Fruit fly (Drosophila melanogaster) whole organism, embryonic: ENCODE data around the gene AlaRS-m.

Source experiments
- CG10366 ChIP-seq: fragments of 200-800 bp; sonication (Bioruptor generic); IDR thresholded peaks from 2 replicates; pipeline ENCODE4 v1.3.6; 2022; ENCODE audit warnings: missing biosample characterization, missing genetic modification characterization
- CG10431 ChIP-seq: fragments of 200-800 bp; sonication (Bioruptor generic); optimal IDR thresholded peaks from 3 replicates; lab custom pipeline; 2018; ENCODE audit warnings: missing biosample characterization, mild to moderate bottlenecking, missing genetic modification characterization
- CG13424 ChIP-seq: fragments of 200-800 bp; sonication (Bioruptor generic); optimal IDR thresholded peaks from 2 replicates; lab custom pipeline; 2019; ENCODE audit warnings: missing biosample characterization, mild to moderate bottlenecking, missing genetic modification characterization, moderate library complexity
- CG14667 ChIP-seq: fragments of 200-800 bp; sonication (Bioruptor generic); IDR thresholded peaks from 2 replicates; pipeline ENCODE4 v1.3.6; 2022; ENCODE audit warnings: missing biosample characterization, missing genetic modification characterization
- CG15514 ChIP-seq: fragments of 200-800 bp; sonication (Bioruptor generic); optimal IDR thresholded peaks from 3 replicates; lab custom pipeline; 2017; ENCODE audit warnings: missing biosample characterization, missing genetic modification characterization, mild to moderate bottlenecking, moderate library complexity, missing genetic modification reagents
- CG15696 ChIP-seq: fragments of 200-800 bp; sonication (Bioruptor generic); optimal IDR thresholded peaks from 2 replicates; lab custom pipeline; 2019; ENCODE audit warnings: missing biosample characterization, mild to moderate bottlenecking, missing genetic modification characterization, moderate library complexity
- CG1603 ChIP-seq: fragments of 200-800 bp; sonication (Bioruptor generic); optimal IDR thresholded peaks from 2 replicates; lab custom pipeline; 2019; ENCODE audit warnings: missing biosample characterization, mild to moderate bottlenecking, missing genetic modification characterization, moderate library complexity
- CG17328 ChIP-seq: fragments of 200-800 bp; sonication (Bioruptor generic); IDR thresholded peaks from 2 replicates; pipeline ENCODE4 v1.3.6; 2022; ENCODE audit warnings: missing biosample characterization, missing genetic modification characterization
- CG17612 ChIP-seq: fragments of 200-800 bp; sonication (Bioruptor generic); IDR thresholded peaks from 2 replicates; pipeline ENCODE4 v1.3.6; 2022; ENCODE audit warnings: missing biosample characterization, missing genetic modification characterization
- CG1792 ChIP-seq: fragments of 200-800 bp; sonication (Bioruptor generic); optimal IDR thresholded peaks from 2 replicates; lab custom pipeline; 2016; ENCODE audit warnings: missing biosample characterization, missing genetic modification characterization
- CG1832 ChIP-seq: fragments of 200-800 bp; sonication (Bioruptor generic); optimal IDR thresholded peaks from 2 replicates; lab custom pipeline; 2017; ENCODE audit warnings: missing biosample characterization, mild to moderate bottlenecking, missing genetic modification characterization, inconsistent platforms
- CG2712 ChIP-seq: fragments of 200-800 bp; optimal IDR thresholded peaks from 3 replicates; lab custom pipeline; 2019; ENCODE audit warnings: missing biosample characterization, mild to moderate bottlenecking, missing genetic modification characterization, moderate library complexity
- CG30431 ChIP-seq: fragments of 200-800 bp; sonication (Bioruptor generic); optimal IDR thresholded peaks from 2 replicates; lab custom pipeline; 2017; ENCODE audit warnings: missing biosample characterization, missing genetic modification characterization
- CG3407 ChIP-seq: fragments of 200-800 bp; sonication (Bioruptor generic); optimal IDR thresholded peaks from 2 replicates; lab custom pipeline; 2018; ENCODE audit warnings: missing biosample characterization, mild to moderate bottlenecking, missing genetic modification characterization
- CG5953 ChIP-seq: fragments of 200-800 bp; sonication (Bioruptor generic); IDR thresholded peaks from 2 replicates; pipeline ENCODE4 v1.3.6; 2022; ENCODE audit warnings: missing biosample characterization, missing genetic modification characterization
- CG6654 ChIP-seq: fragments of 200-800 bp; sonication (Bioruptor generic); optimal IDR thresholded peaks from 2 replicates; lab custom pipeline; 2017; ENCODE audit warnings: missing biosample characterization, mild to moderate bottlenecking, missing genetic modification characterization
- CG6689 ChIP-seq: fragments of 200-800 bp; sonication (Bioruptor generic); IDR thresholded peaks from 2 replicates; pipeline ENCODE4 v1.3.6; 2022; ENCODE audit warnings: missing biosample characterization, missing genetic modification characterization
- CG7786 ChIP-seq: fragments of 200-800 bp; sonication (Bioruptor generic); optimal IDR thresholded peaks from 2 replicates; lab custom pipeline; 2016; ENCODE audit warnings: missing biosample characterization, missing genetic modification characterization
- Elba2 ChIP-seq: fragments of 200-800 bp; sonication (Bioruptor generic); optimal IDR thresholded peaks from 3 replicates; lab custom pipeline; 2016; ENCODE audit warnings: missing biosample characterization, missing genetic modification characterization
- Kr ChIP-seq: fragments of 200-800 bp; sonication (Bioruptor generic); optimal IDR thresholded peaks from 2 replicates; lab custom pipeline; 2017; ENCODE audit warnings: missing biosample characterization, mild to moderate bottlenecking, missing genetic modification characterization
- Lim3 ChIP-seq: fragments of 200-800 bp; sonication (Bioruptor generic); IDR thresholded peaks from 2 replicates; pipeline ENCODE4 v1.3.6; 2022; ENCODE audit warnings: missing biosample characterization, missing genetic modification characterization
- MESR4 ChIP-seq: fragments of 200-800 bp; sonication (Bioruptor generic); optimal IDR thresholded peaks from 2 replicates; lab custom pipeline; 2018; ENCODE audit warnings: missing biosample characterization, mild to moderate bottlenecking, missing genetic modification characterization, moderate library complexity
- MTF-1 ChIP-seq: fragments of 200-800 bp; sonication (Bioruptor generic); optimal IDR thresholded peaks from 2 replicates; lab custom pipeline; 2018; ENCODE audit warnings: missing biosample characterization, mild to moderate bottlenecking, missing genetic modification characterization, borderline replicate concordance
- Max ChIP-seq: fragments of 200-800 bp; sonication (Bioruptor generic); optimal IDR thresholded peaks from 2 replicates; lab custom pipeline; 2016; ENCODE audit warnings: missing biosample characterization, mild to moderate bottlenecking, missing genetic modification characterization
- Med ChIP-seq: fragments of 200-800 bp; sonication (Bioruptor generic); peaks from one replicate; lab custom pipeline; 2016; ENCODE audit warnings: missing biosample characterization, missing genetic modification characterization, mild to moderate bottlenecking, inconsistent platforms, moderate library complexity
- Neu2 ChIP-seq: fragments of 200-800 bp; sonication (Bioruptor generic); optimal IDR thresholded peaks from 3 replicates; lab custom pipeline; 2016; ENCODE audit warnings: missing biosample characterization, missing genetic modification characterization, borderline replicate concordance
- Pdp1 ChIP-seq, 2 experiments: fragments of 200-800 bp; sonication (Bioruptor generic); optimal IDR thresholded peaks; 3 replicates each; lab custom pipeline; 2016; ENCODE audit warnings: missing biosample characterization in 2 of 2, missing genetic modification characterization in 2 of 2, mild to moderate bottlenecking in 1 of 2, moderate library complexity in 1 of 2
- Stat92E ChIP-seq, 3 experiments: fragments of >200 bp in 2 of 3; fragments of 200-800 bp in 1 of 3; sonication (Bioruptor generic) in 1 of 3; optimal IDR thresholded peaks; 2 replicates each; lab custom pipeline; 2017 to 2019; ENCODE audit warnings: missing biosample characterization in 3 of 3, missing genetic modification characterization in 3 of 3, mild to moderate bottlenecking in 1 of 3, moderate library complexity in 1 of 3
- ab ChIP-seq: fragments of 200-800 bp; sonication (Bioruptor generic); optimal IDR thresholded peaks from 2 replicates; lab custom pipeline; 2016; ENCODE audit warnings: missing biosample characterization, missing genetic modification characterization
- ase ChIP-seq: fragments of 200-800 bp; sonication (Bioruptor generic); IDR thresholded peaks from 3 replicates; pipeline ENCODE4 v1.3.6; 2022; ENCODE audit warnings: missing biosample characterization, missing genetic modification characterization
- cwo ChIP-seq: fragments of 200-800 bp; sonication (Bioruptor generic); optimal IDR thresholded peaks from 3 replicates; lab custom pipeline; 2017; ENCODE audit warnings: missing biosample characterization, missing genetic modification characterization, mild to moderate bottlenecking, moderate library complexity, missing genetic modification reagents
- dati ChIP-seq: fragments of 200-800 bp; sonication (Bioruptor generic); IDR thresholded peaks from 2 replicates; pipeline ENCODE4 v1.3.6; 2022; ENCODE audit warnings: missing biosample characterization, missing genetic modification characterization
- dimm ChIP-seq: fragments of 200-800 bp; sonication (Bioruptor generic); IDR thresholded peaks from 2 replicates; pipeline ENCODE4 v1.3.6; 2022; ENCODE audit warnings: missing biosample characterization, missing genetic modification characterization
- en ChIP-seq: fragments of 200-800 bp; sonication (Bioruptor generic); optimal IDR thresholded peaks from 2 replicates; lab custom pipeline; 2016; ENCODE audit warnings: missing biosample characterization, missing genetic modification characterization
- gcm ChIP-seq: fragments of 200-800 bp; sonication (Bioruptor generic); optimal IDR thresholded peaks from 2 replicates; lab custom pipeline; 2019; ENCODE audit warnings: missing biosample characterization, mild to moderate bottlenecking, missing genetic modification characterization, moderate library complexity
- gro ChIP-seq: fragments of 200-800 bp; sonication (Bioruptor generic); optimal IDR thresholded peaks from 2 replicates; lab custom pipeline; 2016; ENCODE audit warnings: missing biosample characterization, missing genetic modification characterization
- hb ChIP-seq: fragments of 200-800 bp; sonication (Bioruptor generic); IDR thresholded peaks from 3 replicates; pipeline ENCODE4 v1.3.6; 2022; ENCODE audit warnings: missing biosample characterization, missing genetic modification characterization; ENCODE audit not compliant: partially characterized antibody
- her ChIP-seq: fragments of 200-800 bp; sonication (Bioruptor generic); optimal IDR thresholded peaks from 2 replicates; lab custom pipeline; 2016; ENCODE audit warnings: missing biosample characterization, missing genetic modification characterization
- jumu ChIP-seq: fragments of 200-800 bp; sonication (Bioruptor generic); optimal IDR thresholded peaks from 3 replicates; lab custom pipeline; 2016; ENCODE audit warnings: missing biosample characterization, missing genetic modification characterization
- kay ChIP-seq: fragments of 200-800 bp; sonication (Bioruptor generic); optimal IDR thresholded peaks from 2 replicates; lab custom pipeline; 2016; ENCODE audit warnings: missing biosample characterization, missing genetic modification characterization
- mam ChIP-seq: fragments of 200-800 bp; sonication (Bioruptor generic); optimal IDR thresholded peaks from 3 replicates; lab custom pipeline; 2016; ENCODE audit warnings: missing biosample characterization, missing genetic modification characterization
- nerfin-2 ChIP-seq: fragments of 200-800 bp; sonication (Bioruptor generic); IDR thresholded peaks from 2 replicates; pipeline ENCODE4 v1.3.6; 2022; ENCODE audit warnings: missing biosample characterization, missing genetic modification characterization; ENCODE audit not compliant: partially characterized antibody
- pb ChIP-seq: fragments of 200-800 bp; sonication (Bioruptor generic); optimal IDR thresholded peaks from 3 replicates; lab custom pipeline; 2016; ENCODE audit warnings: missing biosample characterization, missing genetic modification characterization
- peb ChIP-seq: fragments of 200-800 bp; sonication (Bioruptor generic); IDR thresholded peaks from 2 replicates; pipeline ENCODE4 v1.3.6; 2022; ENCODE audit warnings: missing biosample characterization, missing genetic modification characterization
- pho ChIP-seq: fragments of 200-800 bp; sonication (Bioruptor generic); optimal IDR thresholded peaks from 2 replicates; lab custom pipeline; 2016; ENCODE audit warnings: missing biosample characterization, missing genetic modification characterization
- rib ChIP-seq: fragments of 200-800 bp; sonication (Bioruptor generic); IDR thresholded peaks from 2 replicates; pipeline ENCODE4 v1.3.6; 2022; ENCODE audit warnings: missing biosample characterization, missing genetic modification characterization
- stc ChIP-seq: fragments of 200-800 bp; sonication (Bioruptor generic); IDR thresholded peaks from 2 replicates; pipeline ENCODE4 v1.3.6; 2022; ENCODE audit warnings: missing biosample characterization, missing genetic modification characterization
- tin ChIP-seq: fragments of 200-800 bp; sonication (Bioruptor generic); optimal IDR thresholded peaks from 3 replicates; lab custom pipeline; 2016; ENCODE audit warnings: missing biosample characterization, missing genetic modification characterization
- toy ChIP-seq: fragments of 200-800 bp; sonication (Bioruptor generic); IDR thresholded peaks from 2 replicates; pipeline ENCODE4 v1.3.6; 2022; ENCODE audit warnings: missing biosample characterization, missing genetic modification characterization
- vvl ChIP-seq: fragments of 200-800 bp; sonication (Bioruptor generic); IDR thresholded peaks from 2 replicates; pipeline ENCODE4 v1.3.6; 2022; ENCODE audit warnings: missing biosample characterization, missing genetic modification characterization

The AlaRS-m gene

DNA sequence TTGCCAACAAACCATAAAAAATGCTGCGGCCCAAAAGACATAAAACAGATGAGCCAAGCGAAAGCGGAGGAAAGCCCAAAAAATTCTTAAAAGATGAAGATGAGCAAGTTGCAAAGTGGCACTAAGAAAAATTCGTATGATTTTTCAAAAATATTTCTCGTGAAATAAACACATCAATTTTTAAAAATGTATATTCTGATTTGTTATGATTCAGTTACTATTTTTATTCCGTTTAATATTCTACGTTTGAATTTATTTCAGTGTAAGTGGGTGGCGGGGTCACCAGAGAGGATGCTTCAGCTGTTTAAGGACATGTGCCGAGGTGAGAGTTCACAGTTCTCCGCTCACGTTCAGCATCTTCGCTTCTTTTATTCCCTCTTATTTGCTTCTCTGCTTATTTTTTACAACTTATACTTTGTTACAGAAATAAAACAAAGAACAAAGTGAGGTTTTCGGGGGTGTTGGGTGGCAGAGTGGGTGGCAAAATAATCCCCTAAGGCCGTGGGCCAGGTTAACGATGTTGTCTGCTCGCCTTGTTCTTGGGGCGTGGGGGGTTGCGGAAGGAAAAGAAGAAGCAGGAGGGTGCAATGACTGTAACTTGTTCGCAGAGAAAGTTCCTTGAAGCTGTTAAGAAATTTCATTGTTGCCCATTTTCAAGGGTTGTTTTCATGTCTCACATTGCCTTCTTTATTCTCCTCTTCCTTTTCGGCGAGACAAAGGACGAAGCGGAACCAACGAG, 36.5 kb downstream of the AlaRS-m start (continued):
- TF ChIP-seq CG30431 (GFP tag; lab: Kevin White, UChicago): no peak
- no peak for TF ChIP-seq hb (GFP tag; lab: Robert Waterston, UW)
- TF ChIP-seq pb (GFP tag; lab: Kevin White, UChicago): peak; percentile 24
- peak; percentile 62 for TF ChIP-seq cwo (GFP tag; lab: Kevin White, UChicago)
- no peak for TF ChIP-seq peb (GFP tag; lab: Robert Waterston, UW)
- TF ChIP-seq ase (GFP tag; lab: Robert Waterston, UW): no peak
- TF ChIP-seq CG1603: peak; percentile 52
- peak; percentile 86 for TF ChIP-seq Med (GFP tag; lab: Kevin White, UChicago)
- TF ChIP-seq Lim3: no peak
- no peak for TF ChIP-seq dati (GFP tag; lab: Robert Waterston, UW)
- TF ChIP-seq kay: no peak
- no peak for TF ChIP-seq Stat92E (GFP tag; optimal IDR thresholded peaks at IDR 0.05; lab: Kevin White, UChicago)
- TF ChIP-seq MESR4 (GFP tag; lab: Kevin White, UChicago): no peak
- peak; percentile 48 for TF ChIP-seq CG13424 (tag; lab: Kevin White, UChicago)
- peak; percentile 32 for TF ChIP-seq tin
- no peak for TF ChIP-seq CG17612 (GFP tag; lab: Robert Waterston, UW)
- TF ChIP-seq rib (GFP tag; lab: Robert Waterston, UW): no peak
- TF ChIP-seq CG15696 (tag; lab: Kevin White, UChicago): no peak
- no peak for TF ChIP-seq MTF-1 (GFP tag; lab: Kevin White, UChicago)
- TF ChIP-seq CG5953 (GFP tag; lab: Robert Waterston, UW): no peak
- TF ChIP-seq CG2712: peak; percentile 57
- peak; percentile 26; the same call in 1 of the 2 replicates for TF ChIP-seq CG10366 (GFP tag; lab: Robert Waterston, UW)
- TF ChIP-seq CG17328 (GFP tag; lab: Robert Waterston, UW): peak; percentile 45
- no peak for TF ChIP-seq stc (GFP tag; lab: Robert Waterston, UW)
- no peak for TF ChIP-seq dimm
- peak; percentile 52 for TF ChIP-seq CG6689 (GFP tag; lab: Robert Waterston, UW)
- TF ChIP-seq en (GFP tag; lab: Kevin White, UChicago): no peak
- TF ChIP-seq jumu (GFP tag; lab: Kevin White, UChicago): peak; percentile 20
- peak; percentile 17 for TF ChIP-seq CG15514 (GFP tag; lab: Kevin White, UChicago)
- TF ChIP-seq Elba2: no peak
- no peak for TF ChIP-seq CG6654 (GFP tag; lab: Kevin White, UChicago)
- TF ChIP-seq Kr (GFP tag; lab: Kevin White, UChicago): no peak
- peak; percentile 77 for TF ChIP-seq vvl (GFP tag; lab: Robert Waterston, UW)
- TF ChIP-seq CG1792: no peak
- no peak for TF ChIP-seq ab
- TF ChIP-seq gro: no peak
- TF ChIP-seq toy: no peak
- peak; percentile 38; the same call in 1 of the 2 replicates for TF ChIP-seq CG14667
- TF ChIP-seq nerfin-2: no peak
- TF ChIP-seq CG1832 (GFP tag; lab: Kevin White, UChicago): no peak
- TF ChIP-seq her: no peak
- peak; percentile 14 for TF ChIP-seq mam (GFP tag; lab: Kevin White, UChicago)
- TF ChIP-seq pho (GFP tag; lab: Kevin White, UChicago): no peak
- TF ChIP-seq CG10431 (GFP tag; lab: Kevin White, UChicago): no peak
- TF ChIP-seq Pdp1 (GFP tag; optimal IDR thresholded peaks at IDR 0.05; lab: Kevin White, UChicago): no peak
- no peak for TF ChIP-seq gcm (GFP tag; lab: Kevin White, UChicago)
- TF ChIP-seq Neu2 (GFP tag; lab: Kevin White, UChicago): no peak
- TF ChIP-seq CG7786 (GFP tag; lab: Kevin White, UChicago): no peak
- TF ChIP-seq CG3407 (GFP tag; lab: Kevin White, UChicago): no peak
- TF ChIP-seq Max (GFP tag; lab: Kevin White, UChicago): no peak
